Worm (Caenorhabditis elegans): Measurements from ENCODE around the gene Y75B8A.31.
"Not testable (repeated sequence)": the region's sequence is repeated elsewhere in the genome, so short reads cannot be mapped to it uniquely, and the experiment has no call there.

Y75B8A.31 gene

ce11 chrIII:12383709-12384108, 32.3 kb downstream of the Y75B8A.31 start, which contains the start of gene Y49E10.4:
Gene Y49E10.4, minus strand, starts transcription at chrIII:12383809.
- not testable (repeated sequence) for TF ChIP-seq C16A3.4 (tag; optimal IDR thresholded peaks at IDR 0.05); unc-130 (tag; optimal IDR thresholded peaks at IDR 0.05); fkh-4 (tag; optimal IDR thresholded peaks at IDR 0.05; ENCODE audit: borderline replicate concordance)

- TF ChIP-seq fkh-10 (GFP tag; optimal IDR thresholded peaks at IDR 0.05); lin-15B (tag; optimal IDR thresholded peaks at IDR 0.05); elt-2 (tag; optimal IDR thresholded peaks at IDR 0.05): not testable (repeated sequence)
Observed at ce11 chrIII:12386597-12386996, 35.2 kb downstream of the Y75B8A.31 start, which contains the start of gene Y49E10.30. Gene Y49E10.30, plus strand, starts transcription at chrIII:12386897.

ce11 chrIII:12388106-12388505, 36.7 kb downstream of the Y75B8A.31 start:
- TF ChIP-seq efl-1 (optimal IDR thresholded peaks at IDR 0.05) (no peak), efl-1 (GFP tag; optimal IDR thresholded peaks at IDR 0.05 in 1 of 2) (peak in 1 of 2 experiments; percentile 27), lin-14 (GFP tag; optimal IDR thresholded peaks at IDR 0.05) (no peak)

ce11 chrIII:12395085-12395484, 43.6 kb downstream of the Y75B8A.31 start, which contains the start of gene Y49E10.10:
Gene Y49E10.10, plus strand, starts transcription at chrIII:12395465.
- no peak for TF ChIP-seq efl-1 (optimal IDR thresholded peaks at IDR 0.05)
- peak in 1 of 2 experiments; percentile 42 for TF ChIP-seq efl-1 (GFP tag; optimal IDR thresholded peaks at IDR 0.05 in 1 of 2)
- TF ChIP-seq nhr-19 (GFP tag; conservative IDR thresholded peaks at IDR 0.05): no peak

- TF ChIP-seq F16B12.6 (tag; optimal IDR thresholded peaks at IDR 0.05) (no peak), unc-130 (tag; optimal IDR thresholded peaks at IDR 0.05) (no peak), efl-1 (optimal IDR thresholded peaks at IDR 0.05) (no peak), efl-1 (GFP tag; optimal IDR thresholded peaks at IDR 0.05 in 1 of 2) (peak in 1 of 2 experiments; percentile 49)
Observed at ce11 chrIII:12398468-12398867, 47.0 kb downstream of the Y75B8A.31 start.

ce11 chrIII:12399709-12400108, 48.3 kb downstream of the Y75B8A.31 start:
- no peak for TF ChIP-seq ets-5 (GFP tag; IDR thresholded peaks at IDR 0.05)
- peak; percentile 16 for TF ChIP-seq F16B12.6 (tag; optimal IDR thresholded peaks at IDR 0.05)
- TF ChIP-seq nhr-47 (tag; optimal IDR thresholded peaks at IDR 0.05): peak; percentile 50
- peak in 1 of 3 experiments; percentile 27 for TF ChIP-seq ceh-82 (tag; optimal IDR thresholded peaks at IDR 0.05)
- TF ChIP-seq mdl-1 (tag; optimal IDR thresholded peaks at IDR 0.05): no peak
- TF ChIP-seq mab-9 (GFP tag; IDR thresholded peaks at IDR 0.05): no peak
- TF ChIP-seq aly-2 (tag; optimal IDR thresholded peaks at IDR 0.05): no peak
- TF ChIP-seq hlh-17 (GFP tag; optimal IDR thresholded peaks at IDR 0.05; ENCODE audit: borderline replicate concordance): no peak
- peak; percentile 1 for TF ChIP-seq nhr-20 (tag; optimal IDR thresholded peaks at IDR 0.05)
- TF ChIP-seq dsc-1 (tag; optimal IDR thresholded peaks at IDR 0.05): peak; percentile 9
- TF ChIP-seq ceh-90 (tag; optimal IDR thresholded peaks at IDR 0.05): no peak
- no peak for TF ChIP-seq elt-2 (tag; optimal IDR thresholded peaks at IDR 0.05)
- TF ChIP-seq lin-35 (GFP tag; optimal IDR thresholded peaks at IDR 0.05): peak; percentile 24 to 41
- no peak for TF ChIP-seq sptf-1 (tag; optimal IDR thresholded peaks at IDR 0.05)
- TF ChIP-seq egl-27 (tag; optimal IDR thresholded peaks at IDR 0.05): no peak
- no peak for TF ChIP-seq nhr-77 (tag; optimal IDR thresholded peaks at IDR 0.05)
- TF ChIP-seq efl-1 (optimal IDR thresholded peaks at IDR 0.05): peak in 1 of 2 experiments; percentile 46
- TF ChIP-seq efl-1 (GFP tag; optimal IDR thresholded peaks at IDR 0.05 in 1 of 2): peak; percentile 29 to 92
- TF ChIP-seq zag-1 (tag; optimal IDR thresholded peaks at IDR 0.05): no peak
- peak; percentile 55 for TF ChIP-seq rnt-1 (tag; optimal IDR thresholded peaks at IDR 0.05)
- no peak for TF ChIP-seq aha-1 (tag; optimal IDR thresholded peaks at IDR 0.05)
- TF ChIP-seq tbx-2 (tag; optimal IDR thresholded peaks at IDR 0.05): no peak
- TF ChIP-seq nhr-85 (tag): no peak
- no peak for TF ChIP-seq nhr-90 (tag; optimal IDR thresholded peaks at IDR 0.05; ENCODE audit: poor library complexity)
- TF ChIP-seq ztf-4 (tag; optimal IDR thresholded peaks at IDR 0.05): no peak
- TF ChIP-seq lsy-2 (tag; optimal IDR thresholded peaks at IDR 0.05): peak in 1 of 2 experiments; percentile 7
- peak in 2 of 3 experiments; percentile 29 to 32 for TF ChIP-seq dpl-1 (GFP tag; optimal IDR thresholded peaks at IDR 0.05)
- TF ChIP-seq efl-3 (GFP tag; optimal IDR thresholded peaks at IDR 0.05): no peak
- TF ChIP-seq isw-1 (GFP tag; IDR thresholded peaks at IDR 0.05): no peak
- TF ChIP-seq C16A3.4 (tag; optimal IDR thresholded peaks at IDR 0.05): no peak
- TF ChIP-seq pag-3 (tag; optimal IDR thresholded peaks at IDR 0.05; ENCODE audit: borderline replicate concordance, insufficient read depth): no peak
- peak; percentile 49 for TF ChIP-seq snu-23 (GFP tag; optimal IDR thresholded peaks at IDR 0.05)
- no peak for TF ChIP-seq fos-1 (tag; optimal IDR thresholded peaks at IDR 0.05)
